Worm (Caenorhabditis elegans) whole organism, young adult: ENCODE results near the gene F47B8.2.
A peak's percentile ranks its signal among the peaks of the same experiment; 100 is the strongest.

ENCODE experiments used
- B0019.2 ChIP-seq: fragments of 200-800 bp; sonication (Bioruptor generic); conservative IDR thresholded peaks from 2 replicates; pipeline ENCODE4 v1.3.6; 2022; ENCODE audit warnings: missing genetic modification reagents, missing genetic modification characterization, missing compliant biosample characterization
- B0035.1 ChIP-seq: sonication (generic microtip); optimal IDR thresholded peaks from 2 replicates; lab custom pipeline; 2016; ENCODE audit warnings: missing genetic modification characterization, mild to moderate bottlenecking, missing compliant biosample characterization, missing genotype, missing genetic modification reagents
- B0336.3 ChIP-seq: fragments of 200-800 bp; sonication (Bioruptor generic); IDR thresholded peaks from 2 replicates; pipeline ENCODE4 v1.3.6; 2022; ENCODE audit warnings: missing genetic modification characterization, missing compliant biosample characterization
- F23B12.7 ChIP-seq: sonication (generic microtip); optimal IDR thresholded peaks from 2 replicates; lab custom pipeline; 2017; ENCODE audit warnings: missing genetic modification characterization, mild to moderate bottlenecking, missing compliant biosample characterization, antibody characterized with exemption, moderate library complexity; ENCODE audit not compliant: insufficient read depth
- F37B4.10 ChIP-seq: fragments of 200-800 bp; sonication (Bioruptor generic); IDR thresholded peaks from 2 replicates; pipeline ENCODE4 v1.3.6; 2022; ENCODE audit warnings: missing genetic modification characterization, missing compliant biosample characterization
- F52B5.7 ChIP-seq: sonication (generic microtip); optimal IDR thresholded peaks from 2 replicates; lab custom pipeline; 2016; ENCODE audit warnings: mild to moderate bottlenecking, missing genetic modification characterization, missing compliant biosample characterization
- F57A8.1 ChIP-seq: fragments of 200-800 bp; sonication (Bioruptor generic); optimal IDR thresholded peaks from 2 replicates; lab custom pipeline; 2018; ENCODE audit warnings: mild to moderate bottlenecking, missing genetic modification characterization, moderate library complexity, missing compliant biosample characterization
- K11D2.4 ChIP-seq: fragments of 200-800 bp; sonication (Bioruptor generic); IDR thresholded peaks from 2 replicates; pipeline ENCODE4 v1.3.6; 2022; ENCODE audit warnings: missing genetic modification reagents, missing genetic modification characterization, missing compliant biosample characterization
- Y56A3A.18 ChIP-seq: fragments of 200-800 bp; sonication (Bioruptor generic); IDR thresholded peaks from 2 replicates; pipeline ENCODE4 v1.3.6; 2022; ENCODE audit warnings: missing genetic modification reagents, missing genetic modification characterization, missing compliant biosample characterization
- Y79H2A.3 ChIP-seq: fragments of 200-800 bp; sonication (Bioruptor generic); conservative IDR thresholded peaks from 2 replicates; pipeline ENCODE4 v1.3.6; 2022; ENCODE audit warnings: missing genetic modification reagents, missing genetic modification characterization, missing compliant biosample characterization
- akir-1 ChIP-seq: fragments of 200-800 bp; sonication (Bioruptor generic); optimal IDR thresholded peaks from 2 replicates; lab custom pipeline; 2018; ENCODE audit warnings: mild to moderate bottlenecking, missing genetic modification characterization, moderate library complexity, missing compliant biosample characterization
- ama-1 ChIP-seq, 3 experiments: fragments of 150-350 bp in 1 of 3; sonication (generic microtip) in 2 of 3; optimal IDR thresholded peaks; 2 replicates each; lab custom pipeline; 2014 to 2018; ENCODE audit warnings: missing biosample characterization in 2 of 3, missing genetic modification characterization in 2 of 3, missing genetic modification reagents in 2 of 3
- aptf-3 ChIP-seq: fragments of 200-800 bp; sonication (Bioruptor generic); IDR thresholded peaks from 2 replicates; pipeline ENCODE4 v1.3.6; 2022; ENCODE audit warnings: missing genetic modification characterization, missing compliant biosample characterization
- atf-7 ChIP-seq: sonication (generic microtip); optimal IDR thresholded peaks from 2 replicates; lab custom pipeline; 2017; ENCODE audit warnings: mild to moderate bottlenecking, missing genetic modification characterization, missing compliant biosample characterization
- bed-1 ChIP-seq: fragments of 200-800 bp; sonication (Bioruptor generic); IDR thresholded peaks from 2 replicates; pipeline ENCODE4 v1.3.6; 2022; ENCODE audit warnings: missing genetic modification reagents, missing genetic modification characterization, missing compliant biosample characterization
- bed-2 ChIP-seq: fragments of 200-800 bp; sonication (Bioruptor generic); IDR thresholded peaks from 2 replicates; pipeline ENCODE4 v1.3.6; 2022; ENCODE audit warnings: missing genetic modification reagents, missing genetic modification characterization, missing compliant biosample characterization
- ceh-27 ChIP-seq: fragments of 200-800 bp; sonication (Bioruptor generic); optimal IDR thresholded peaks from 2 replicates; lab custom pipeline; 2018; ENCODE audit warnings: mild to moderate bottlenecking, missing genetic modification characterization, moderate library complexity, missing compliant biosample characterization
- ceh-40 ChIP-seq: fragments of 200-800 bp; sonication (Bioruptor generic); IDR thresholded peaks from 2 replicates; pipeline ENCODE4 v1.3.6; 2022; ENCODE audit warnings: missing genetic modification characterization, missing compliant biosample characterization
- chd-7 ChIP-seq: sonication (generic microtip); optimal IDR thresholded peaks from 2 replicates; lab custom pipeline; 2016; ENCODE audit warnings: mild to moderate bottlenecking, missing genetic modification characterization, moderate library complexity, missing compliant biosample characterization
- dpff-1 ChIP-seq: sonication (generic microtip); optimal IDR thresholded peaks from 2 replicates; lab custom pipeline; 2017; ENCODE audit warnings: mild to moderate bottlenecking, missing genetic modification characterization, missing compliant biosample characterization
- ekl-4 ChIP-seq: fragments of 200-800 bp; sonication (Bioruptor generic); IDR thresholded peaks from 2 replicates; pipeline ENCODE4 v1.3.6; 2022; ENCODE audit warnings: missing genetic modification reagents, missing genetic modification characterization, missing compliant biosample characterization
- him-1 ChIP-seq: sonication (generic microtip); optimal IDR thresholded peaks from 2 replicates; lab custom pipeline; 2016; ENCODE audit warnings: missing genotype, missing genetic modification reagents, missing genetic modification characterization, missing compliant biosample characterization
- hmg-20 ChIP-seq: fragments of 200-800 bp; sonication (Bioruptor generic); IDR thresholded peaks from 2 replicates; pipeline ENCODE4 v1.3.6; 2022; ENCODE audit warnings: missing genetic modification reagents, missing genetic modification characterization, missing compliant biosample characterization
- lin-26 ChIP-seq: fragments of 200-800 bp; sonication (Bioruptor generic); IDR thresholded peaks from 2 replicates; pipeline ENCODE4 v1.3.6; 2022; ENCODE audit warnings: missing genetic modification reagents, missing genetic modification characterization, missing compliant biosample characterization
- lin-54 ChIP-seq: fragments of 200-800 bp; sonication (Bioruptor generic); optimal IDR thresholded peaks from 2 replicates; lab custom pipeline; 2018; ENCODE audit warnings: mild to moderate bottlenecking, missing genetic modification characterization, missing compliant biosample characterization
- lsl-1 ChIP-seq: fragments of 200-800 bp; sonication (Bioruptor generic); optimal IDR thresholded peaks from 2 replicates; lab custom pipeline; 2018; ENCODE audit warnings: mild to moderate bottlenecking, missing genetic modification characterization, moderate library complexity, missing compliant biosample characterization
- lsy-27 ChIP-seq: sonication (generic microtip); optimal IDR thresholded peaks from 2 replicates; lab custom pipeline; 2017; ENCODE audit warnings: missing genetic modification characterization, mild to moderate bottlenecking, missing compliant biosample characterization, antibody characterized with exemption, missing genotype, borderline replicate concordance; ENCODE audit not compliant: insufficient read depth
- madf-3 ChIP-seq: fragments of 200-800 bp; sonication (Bioruptor generic); IDR thresholded peaks from 2 replicates; pipeline ENCODE4 v1.3.6; 2022; ENCODE audit warnings: missing genetic modification reagents, missing genetic modification characterization, missing compliant biosample characterization
- madf-8 ChIP-seq: fragments of 200-800 bp; sonication (Bioruptor generic); conservative IDR thresholded peaks from 2 replicates; pipeline ENCODE4 v1.3.6; 2022; ENCODE audit warnings: missing genetic modification reagents, missing genetic modification characterization, missing compliant biosample characterization
- mcd-1 ChIP-seq: fragments of 200-800 bp; sonication (Bioruptor generic); IDR thresholded peaks from 2 replicates; pipeline ENCODE4 v1.3.6; 2022; ENCODE audit warnings: missing genetic modification reagents, missing genetic modification characterization, missing compliant biosample characterization
- mes-4 ChIP-seq: sonication (generic microtip); optimal IDR thresholded peaks from 2 replicates; lab custom pipeline; 2016; ENCODE audit warnings: missing genotype, missing genetic modification characterization, missing compliant biosample characterization
- nfya-1 ChIP-seq: sonication (generic microtip); optimal IDR thresholded peaks from 2 replicates; lab custom pipeline; 2017; ENCODE audit warnings: antibody characterized with exemption, missing compliant biosample characterization, missing genetic modification characterization, borderline replicate concordance; ENCODE audit not compliant: insufficient read depth
- nfya-2 ChIP-seq: fragments of 200-800 bp; sonication (Bioruptor generic); IDR thresholded peaks from 2 replicates; pipeline ENCODE4 v1.3.6; 2022; ENCODE audit warnings: missing genetic modification reagents, missing genetic modification characterization, missing compliant biosample characterization
- nhr-27 ChIP-seq: fragments of 200-800 bp; sonication (Bioruptor generic); optimal IDR thresholded peaks from 2 replicates; lab custom pipeline; 2018; ENCODE audit warnings: mild to moderate bottlenecking, missing genetic modification characterization, moderate library complexity, missing compliant biosample characterization
- pbrm-1 ChIP-seq: fragments of 200-800 bp; sonication (Bioruptor generic); IDR thresholded peaks from 2 replicates; pipeline ENCODE4 v1.3.6; 2022; ENCODE audit warnings: missing genetic modification reagents, missing genetic modification characterization, missing compliant biosample characterization
- rec-8 ChIP-seq, 2 experiments: sonication (generic microtip); optimal IDR thresholded peaks; 2 replicates each; lab custom pipeline; 2016; ENCODE audit warnings: mild to moderate bottlenecking in 2 of 2, missing genetic modification characterization in 2 of 2, missing genetic modification reagents in 2 of 2, missing genotype in 2 of 2, missing biosample characterization in 1 of 2, missing compliant biosample characterization in 1 of 2, moderate library complexity in 1 of 2
- repo-1 ChIP-seq: sonication (generic microtip); optimal IDR thresholded peaks from 2 replicates; lab custom pipeline; 2017; ENCODE audit warnings: mild to moderate bottlenecking, missing genetic modification characterization, missing compliant biosample characterization
- sptf-2 ChIP-seq: fragments of 200-800 bp; sonication (Bioruptor generic); optimal IDR thresholded peaks from 2 replicates; lab custom pipeline; 2018; ENCODE audit warnings: mild to moderate bottlenecking, missing genetic modification characterization, missing compliant biosample characterization
- tlf-1 ChIP-seq: fragments of 200-800 bp; sonication (Bioruptor generic); optimal IDR thresholded peaks from 2 replicates; lab custom pipeline; 2018; ENCODE audit warnings: mild to moderate bottlenecking, missing genetic modification characterization, missing compliant biosample characterization
- zim-3 ChIP-seq: sonication (generic microtip); optimal IDR thresholded peaks from 2 replicates; lab custom pipeline; 2017; ENCODE audit warnings: mild to moderate bottlenecking, missing genetic modification characterization, moderate library complexity, missing compliant biosample characterization
- ztf-25 ChIP-seq: fragments of 200-800 bp; sonication (Bioruptor generic); IDR thresholded peaks from 2 replicates; pipeline ENCODE4 v1.3.6; 2022; ENCODE audit warnings: missing genetic modification reagents, missing genetic modification characterization, missing compliant biosample characterization
- ztf-26 ChIP-seq: sonication (generic microtip); optimal IDR thresholded peaks from 2 replicates; lab custom pipeline; 2017; ENCODE audit warnings: missing genetic modification characterization, missing compliant biosample characterization

The F47B8.2 gene

ce11 chrV:14355738-14356368, 39.4 kb upstream of the F47B8.2 start, which contains the start of gene cyn-1 (continued):
- TF ChIP-seq lsl-1 (GFP tag; lab: Kevin White, UChicago) (peak; percentile 65), rec-8 (tag; optimal IDR thresholded peaks at IDR 0.05; lab: Kevin White, UChicago) (no peak), nhr-27 (tag; lab: Kevin White, UChicago) (no peak), pbrm-1 (GFP tag; lab: Robert Waterston, UW) (peak; percentile 25; the same call in 1 of the 2 replicates), mes-4 (tag; lab: Kevin White, UChicago) (no peak), Y79H2A.3 (GFP tag; lab: Robert Waterston, UW) (0 out of 2 replicates have a peak, but pooled peaks have one; percentile 23), mcd-1 (GFP tag; lab: Robert Waterston, UW) (peak; percentile 82), sptf-2 (GFP tag; lab: Kevin White, UChicago) (no peak), ceh-27 (no peak), tlf-1 (GFP tag; lab: Kevin White, UChicago) (no peak), B0336.3 (GFP tag; lab: Robert Waterston, UW) (peak; percentile 82), B0019.2 (GFP tag; lab: Robert Waterston, UW) (no peak), akir-1 (GFP tag; lab: Kevin White, UChicago) (no peak), madf-3 (GFP tag; lab: Robert Waterston, UW) (no peak), F57A8.1 (GFP tag; lab: Kevin White, UChicago) (no peak), F23B12.7 (peak; percentile 58), aptf-3 (GFP tag; lab: Robert Waterston, UW) (no peak), repo-1 (tag; lab: Kevin White, UChicago) (no peak), zim-3 (tag; lab: Kevin White, UChicago) (no peak), ztf-25 (GFP tag; lab: Robert Waterston, UW) (no peak), lin-26 (GFP tag; lab: Robert Waterston, UW) (no peak; the same call in 1 of the 2 replicates), chd-7 (no peak), bed-2 (no peak), lsy-27 (no peak), nfya-1 (no peak), hmg-20 (no peak), K11D2.4 (peak; percentile 25; the same call in 1 of the 2 replicates), him-1 (tag; lab: Kevin White, UChicago) (peak; percentile 59), B0035.1 (tag; lab: Kevin White, UChicago) (peak; percentile 12), ekl-4 (peak; percentile 44; the same call in 1 of the 2 replicates), atf-7 (tag; lab: Kevin White, UChicago) (no peak), ama-1 (optimal IDR thresholded peaks at IDR 0.05; lab: Kevin White, UChicago) (peak; percentile 20), ama-1 (GFP tag; optimal IDR thresholded peaks at IDR 0.05; lab: Kevin White, UChicago) (no peak), madf-8 (GFP tag; lab: Robert Waterston, UW) (peak; percentile 34; the same call in 1 of the 2 replicates), nfya-2 (no peak), ceh-40 (GFP tag; lab: Robert Waterston, UW) (no peak), F37B4.10 (GFP tag; lab: Robert Waterston, UW) (no peak), F52B5.7 (no peak), dpff-1 (tag; lab: Kevin White, UChicago) (no peak), lin-54 (peak; percentile 96), Y56A3A.18 (GFP tag; lab: Robert Waterston, UW) (peak; percentile 69; the same call in 1 of the 2 replicates), bed-1 (GFP tag; lab: Robert Waterston, UW) (no peak), ztf-26 (tag; lab: Kevin White, UChicago) (peak; percentile 42)
